Worm (Caenorhabditis elegans) whole organism, L1 larva: ENCODE results near the gene pgap-3.

Source experiments
- C16A3.4 ChIP-seq: fragments of 150-350 bp; optimal IDR thresholded peaks from 2 replicates; lab custom pipeline; 2014; ENCODE audit warnings: missing biosample characterization, missing genetic modification characterization
- C34B4.2 ChIP-seq: sonication (generic microtip); optimal IDR thresholded peaks from 2 replicates; lab custom pipeline; 2017; ENCODE audit warnings: mild to moderate bottlenecking, missing genetic modification characterization, missing compliant biosample characterization
- F16B12.6 ChIP-seq: fragments of 150-350 bp; optimal IDR thresholded peaks from 2 replicates; lab custom pipeline; 2014; ENCODE audit warnings: missing biosample characterization, missing genetic modification characterization
- Y116A8C.19 ChIP-seq: sonication (generic microtip); optimal IDR thresholded peaks from 2 replicates; lab custom pipeline; 2016; ENCODE audit warnings: missing compliant biosample characterization, missing genetic modification characterization, borderline replicate concordance
- aha-1 ChIP-seq: fragments of 150-350 bp; optimal IDR thresholded peaks from 2 replicates; lab custom pipeline; 2014; ENCODE audit warnings: missing biosample characterization, missing genetic modification characterization
- aly-2 ChIP-seq: fragments of 150-350 bp; optimal IDR thresholded peaks from 2 replicates; lab custom pipeline; 2014; ENCODE audit warnings: missing biosample characterization, missing genetic modification characterization
- ama-1 ChIP-seq: fragments of 150-350 bp; optimal IDR thresholded peaks from 2 replicates; lab custom pipeline; 2014
- blmp-1 ChIP-seq: fragments of 150-350 bp; optimal IDR thresholded peaks from 2 replicates; lab custom pipeline; 2014; ENCODE audit warnings: missing biosample characterization, missing genetic modification characterization
- ceh-8 ChIP-seq: fragments of 200-800 bp; sonication (Bioruptor generic); optimal IDR thresholded peaks from 2 replicates; lab custom pipeline; 2018; ENCODE audit warnings: mild to moderate bottlenecking, missing genetic modification characterization, moderate library complexity, missing compliant biosample characterization
- ceh-82 ChIP-seq, 3 experiments: fragments of 150-350 bp in 1 of 3; sonication (generic microtip) in 2 of 3; optimal IDR thresholded peaks; 2 replicates each; lab custom pipeline; 2014 to 2017; ENCODE audit warnings: missing biosample characterization in 3 of 3, missing genetic modification characterization in 3 of 3
- ceh-88 ChIP-seq: fragments of 200-800 bp; sonication (Bioruptor generic); IDR thresholded peaks from 2 replicates; pipeline ENCODE4 v1.3.6; 2022; ENCODE audit warnings: missing genetic modification characterization, missing compliant biosample characterization
- dsc-1 ChIP-seq: sonication (generic microtip); optimal IDR thresholded peaks from 2 replicates; lab custom pipeline; 2016; ENCODE audit warnings: mild to moderate bottlenecking, missing genetic modification characterization, missing compliant biosample characterization
- efl-1 ChIP-seq, 4 experiments: fragments of 150-350 bp; optimal IDR thresholded peaks in 3 of 4; peaks in 1 of 4; 1 replicate in 1 of 4; 2 replicates in 3 of 4; lab custom pipeline; 2014; ENCODE audit warnings: missing biosample characterization in 2 of 4, missing genetic modification characterization in 2 of 4, missing genetic modification reagents in 2 of 4
- efl-3 ChIP-seq: fragments of 200-800 bp; sonication (Bioruptor generic); optimal IDR thresholded peaks from 2 replicates; lab custom pipeline; 2018; ENCODE audit warnings: mild to moderate bottlenecking, missing genetic modification characterization, missing compliant biosample characterization
- egl-13 ChIP-seq: sonication (generic microtip); optimal IDR thresholded peaks from 2 replicates; lab custom pipeline; 2016; ENCODE audit warnings: missing genotype, missing genetic modification reagents, missing genetic modification characterization, missing compliant biosample characterization
- elt-2 ChIP-seq: sonication (generic microtip); optimal IDR thresholded peaks from 2 replicates; lab custom pipeline; 2016; ENCODE audit warnings: missing genetic modification characterization, mild to moderate bottlenecking, inconsistent platforms, missing compliant biosample characterization, missing genetic modification reagents
- fkh-10 ChIP-seq: sonication (generic microtip); optimal IDR thresholded peaks from 2 replicates; lab custom pipeline; 2017; ENCODE audit warnings: missing biosample characterization, missing genetic modification reagents, missing genetic modification characterization
- fos-1 ChIP-seq: fragments of 150-350 bp; optimal IDR thresholded peaks from 2 replicates; lab custom pipeline; 2014; ENCODE audit warnings: missing biosample characterization, missing genetic modification characterization
- grh-1 ChIP-seq: fragments of 200-800 bp; sonication (Bioruptor generic); IDR thresholded peaks from 2 replicates; pipeline ENCODE4 v1.3.6; 2022; ENCODE audit warnings: missing genetic modification reagents, missing genetic modification characterization, missing compliant biosample characterization
- hlh-4 ChIP-seq: sonication (generic microtip); optimal IDR thresholded peaks from 2 replicates; lab custom pipeline; 2016; ENCODE audit warnings: mild to moderate bottlenecking, missing genetic modification characterization, missing compliant biosample characterization
- hpl-2 ChIP-seq: fragments of 150-350 bp; optimal IDR thresholded peaks from 2 replicates; lab custom pipeline; 2014; ENCODE audit warnings: missing biosample characterization, missing genetic modification reagents, missing genetic modification characterization
- irx-1 ChIP-seq: sonication (generic microtip); optimal IDR thresholded peaks from 2 replicates; lab custom pipeline; 2016; ENCODE audit warnings: missing genetic modification characterization, missing compliant biosample characterization
- jun-1 ChIP-seq: fragments of 150-350 bp; optimal IDR thresholded peaks from 2 replicates; lab custom pipeline; 2014; ENCODE audit warnings: missing biosample characterization, missing genetic modification reagents, missing genetic modification characterization
- lin-14 ChIP-seq: fragments of 200-800 bp; sonication (Bioruptor generic); optimal IDR thresholded peaks from 2 replicates; lab custom pipeline; 2018; ENCODE audit warnings: mild to moderate bottlenecking, missing genetic modification characterization, moderate library complexity, missing compliant biosample characterization
- lin-15B ChIP-seq: fragments of 150-350 bp; sonication (generic microtip); optimal IDR thresholded peaks from 3 replicates; lab custom pipeline; 2014; ENCODE audit warnings: missing biosample characterization, missing genetic modification characterization
- lin-35 ChIP-seq, 2 experiments: fragments of 150-350 bp; optimal IDR thresholded peaks; 2 replicates each; lab custom pipeline; 2014; ENCODE audit warnings: missing biosample characterization in 2 of 2, missing genetic modification characterization in 2 of 2, missing genetic modification reagents in 2 of 2
- lin-39 ChIP-seq: fragments of 150-350 bp; optimal IDR thresholded peaks from 2 replicates; lab custom pipeline; 2014; ENCODE audit warnings: missing biosample characterization, missing genetic modification reagents, missing genetic modification characterization
- mdl-1 ChIP-seq, 2 experiments: fragments of 150-350 bp; optimal IDR thresholded peaks; 2 replicates each; lab custom pipeline; 2014 to 2017; ENCODE audit warnings: missing biosample characterization in 2 of 2, missing genetic modification characterization in 2 of 2, inconsistent platforms in 1 of 2
- mef-2 ChIP-seq: fragments of 150-350 bp; optimal IDR thresholded peaks from 2 replicates; lab custom pipeline; 2014; ENCODE audit warnings: missing biosample characterization, missing genetic modification characterization
- mep-1 ChIP-seq: fragments of 150-350 bp; optimal IDR thresholded peaks from 2 replicates; lab custom pipeline; 2014; ENCODE audit warnings: missing biosample characterization, missing genetic modification characterization
- nhr-19 ChIP-seq: fragments of 200-800 bp; sonication (Bioruptor generic); conservative IDR thresholded peaks from 2 replicates; pipeline ENCODE4 v1.3.6; 2022; ENCODE audit warnings: missing genetic modification characterization, missing compliant biosample characterization
- nhr-20 ChIP-seq: sonication (generic microtip); optimal IDR thresholded peaks from 2 replicates; lab custom pipeline; 2016; ENCODE audit warnings: mild to moderate bottlenecking, missing genetic modification characterization, missing compliant biosample characterization
- nhr-71 ChIP-seq: sonication (generic microtip); optimal IDR thresholded peaks from 2 replicates; lab custom pipeline; 2016; ENCODE audit warnings: mild to moderate bottlenecking, missing genetic modification characterization, moderate library complexity, missing compliant biosample characterization
- nhr-76 ChIP-seq: sonication (generic microtip); optimal IDR thresholded peaks from 2 replicates; lab custom pipeline; 2017; ENCODE audit warnings: missing biosample characterization, missing genetic modification characterization
- nhr-84 ChIP-seq: sonication (generic microtip); optimal IDR thresholded peaks from 2 replicates; lab custom pipeline; 2017; ENCODE audit warnings: missing biosample characterization, missing genetic modification characterization
- nhr-85 ChIP-seq: sonication (generic microtip); peaks from one replicate; lab custom pipeline; 2016; ENCODE audit warnings: missing genetic modification characterization, inconsistent platforms, missing compliant biosample characterization
- pqm-1 ChIP-seq: sonication (generic microtip); optimal IDR thresholded peaks from 3 replicates; lab custom pipeline; 2017; ENCODE audit warnings: missing biosample characterization, missing genetic modification characterization
- rnt-1 ChIP-seq: sonication (generic microtip); optimal IDR thresholded peaks from 2 replicates; lab custom pipeline; 2016; ENCODE audit warnings: mild to moderate bottlenecking, missing genetic modification characterization, moderate library complexity, missing compliant biosample characterization
- snu-23 ChIP-seq: sonication (generic microtip); optimal IDR thresholded peaks from 2 replicates; lab custom pipeline; 2016; ENCODE audit warnings: missing genetic modification characterization, missing compliant biosample characterization
- sox-4 ChIP-seq: sonication (generic microtip); optimal IDR thresholded peaks from 2 replicates; lab custom pipeline; 2016; ENCODE audit warnings: missing genetic modification characterization, missing compliant biosample characterization
- tbx-2 ChIP-seq: sonication (generic microtip); optimal IDR thresholded peaks from 2 replicates; lab custom pipeline; 2016; ENCODE audit warnings: missing genetic modification characterization, missing compliant biosample characterization
- unc-130 ChIP-seq: fragments of 150-350 bp; optimal IDR thresholded peaks from 2 replicates; lab custom pipeline; 2017; ENCODE audit warnings: missing biosample characterization, missing genetic modification characterization, inconsistent platforms
- unc-86 ChIP-seq: sonication (generic microtip); optimal IDR thresholded peaks from 2 replicates; lab custom pipeline; 2016; ENCODE audit warnings: missing genetic modification characterization, missing compliant biosample characterization
- unc-98 ChIP-seq: fragments of 200-800 bp; sonication (Bioruptor generic); IDR thresholded peaks from 2 replicates; pipeline ENCODE4 v1.3.6; 2022; ENCODE audit warnings: missing genetic modification characterization, missing compliant biosample characterization
- vab-15 ChIP-seq: sonication (generic microtip); optimal IDR thresholded peaks from 2 replicates; lab custom pipeline; 2017; ENCODE audit warnings: missing genotype, mild to moderate bottlenecking, missing genetic modification characterization, missing compliant biosample characterization
- zip-4 ChIP-seq: fragments of 200-800 bp; sonication (Bioruptor generic); optimal IDR thresholded peaks from 2 replicates; lab custom pipeline; 2018; ENCODE audit warnings: mild to moderate bottlenecking, missing genetic modification characterization, moderate library complexity, missing compliant biosample characterization
- ztf-11 ChIP-seq, 2 experiments: sonication (generic microtip); optimal IDR thresholded peaks; 2 replicates each; lab custom pipeline; 2016 to 2017; ENCODE audit warnings: missing genetic modification characterization in 2 of 2, missing biosample characterization in 1 of 2, missing compliant biosample characterization in 1 of 2

Gene pgap-3

DNA sequence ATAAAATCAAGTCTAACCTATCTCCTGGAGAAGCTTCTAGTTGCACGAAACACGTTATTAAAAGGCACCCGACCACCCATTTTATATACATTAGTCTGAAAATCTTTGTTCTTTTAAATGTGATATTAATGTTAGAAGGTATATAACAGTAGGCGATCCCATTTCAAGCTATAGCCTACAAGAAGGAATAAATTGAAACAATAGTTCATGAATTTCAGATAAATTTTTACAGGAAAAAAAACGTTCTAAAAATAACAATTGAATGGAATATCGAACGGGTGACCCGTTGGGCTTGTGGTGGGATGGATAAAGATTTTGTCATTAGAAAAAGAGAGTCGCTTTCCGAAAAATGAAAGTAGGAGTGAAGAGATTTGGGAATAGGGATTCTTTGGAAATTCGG lies at the start of gene pgap-3:
TSS of gene pgap-3 (minus strand) at position 101 of the 400 bp plus-strand sequence.
- TF ChIP-seq lin-15B (tag; lab: Kevin White, UChicago): no peak
- no peak for TF ChIP-seq elt-2

DNA sequence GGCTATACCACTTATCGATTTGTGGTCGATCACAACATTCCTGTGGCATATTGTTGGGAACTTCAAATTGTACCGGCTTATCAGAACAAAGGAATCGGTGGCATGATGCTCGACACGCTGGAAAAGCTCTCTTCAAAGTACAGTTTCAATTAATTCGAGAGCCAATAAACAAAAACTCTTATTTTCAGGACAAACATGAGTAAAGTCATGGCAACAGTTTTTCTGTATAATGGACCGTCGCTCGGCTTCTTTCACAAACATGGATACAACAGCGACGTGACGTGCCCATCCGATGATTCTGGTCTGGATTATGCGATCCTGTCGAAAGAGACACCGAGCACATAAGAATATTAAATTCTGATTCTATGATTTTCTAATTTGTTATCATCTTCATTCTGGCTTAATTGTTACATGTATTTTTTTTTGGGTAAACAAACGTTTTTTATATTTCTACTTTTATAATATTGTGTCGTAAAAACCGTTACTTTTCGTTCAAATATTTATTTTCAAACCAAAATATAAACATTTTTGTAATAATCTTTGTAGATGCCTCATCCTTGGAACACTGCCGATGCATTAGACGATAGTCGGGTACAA lies 48.9 kb upstream of the pgap-3 start, which contains the start of gene smut-1:
TSS of gene smut-1 (plus strand) at position 547 of the 597 bp plus-strand sequence.
- TF ChIP-seq nhr-19 (GFP tag; lab: Robert Waterston, UW) (no peak), unc-130 (tag; lab: Kevin White, UChicago) (no peak), efl-1 (optimal IDR thresholded peaks at IDR 0.05; lab: Kevin White, UChicago) (no peak), efl-1 (GFP tag; optimal IDR thresholded peaks at IDR 0.05 in 1 of 2; lab: Kevin White, UChicago) (peak in 1 of 2 experiments; percentile 91), mdl-1 (tag; optimal IDR thresholded peaks at IDR 0.05; lab: Kevin White, UChicago) (no peak), ztf-11 (tag; optimal IDR thresholded peaks at IDR 0.05; lab: Kevin White, UChicago) (no peak)

DNA sequence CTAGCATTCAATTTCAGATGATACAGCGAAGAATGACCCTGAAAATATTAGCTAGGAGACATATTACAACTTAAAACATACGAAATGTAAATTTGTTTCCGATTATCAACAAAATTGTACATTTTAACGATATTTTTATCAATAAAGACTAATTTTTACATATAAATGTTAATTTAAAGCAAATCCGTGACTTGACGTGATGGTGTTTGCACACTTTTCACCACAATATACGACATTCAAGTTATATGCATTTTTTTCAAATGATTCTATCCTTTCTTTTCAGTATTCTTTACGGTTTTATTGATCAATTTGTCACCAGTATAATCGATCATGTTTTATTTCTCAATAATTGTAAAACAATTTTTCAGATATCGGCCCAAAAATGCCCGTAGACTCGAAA lies 48.1 kb upstream of the pgap-3 start, which contains the start of gene Y38A10A.7:
TSS of gene Y38A10A.7 (plus strand) at position 369 of the 400 bp plus-strand sequence.
- no peak for TF ChIP-seq sox-4 (tag; lab: Kevin White, UChicago)
- no peak for TF ChIP-seq vab-15 (tag; lab: Kevin White, UChicago)
- peak; percentile 11; the same call in 1 of the 2 replicates for TF ChIP-seq nhr-19 (GFP tag; lab: Robert Waterston, UW)
- TF ChIP-seq nhr-84 (tag; lab: Kevin White, UChicago): no peak
- TF ChIP-seq lin-39 (tag; lab: Kevin White, UChicago): no peak
- TF ChIP-seq ceh-82 (tag; optimal IDR thresholded peaks at IDR 0.05; lab: Kevin White, UChicago): no peak
- TF ChIP-seq dsc-1: peak; percentile 30
- peak; percentile 5 for TF ChIP-seq elt-2
- no peak for TF ChIP-seq grh-1 (GFP tag; lab: Robert Waterston, UW)
- TF ChIP-seq ceh-8: no peak
- TF ChIP-seq aly-2 (tag; lab: Kevin White, UChicago): no peak
- no peak for TF ChIP-seq unc-98
- TF ChIP-seq ztf-11 (tag; optimal IDR thresholded peaks at IDR 0.05; lab: Kevin White, UChicago): no peak
- peak; percentile 38 for TF ChIP-seq snu-23 (GFP tag; lab: Kevin White, UChicago)
- peak; percentile 40 to 57 for TF ChIP-seq lin-35 (GFP tag; optimal IDR thresholded peaks at IDR 0.05; lab: Kevin White, UChicago)
- no peak for TF ChIP-seq C16A3.4 (tag; lab: Kevin White, UChicago)
- TF ChIP-seq nhr-20: peak; percentile 29
- no peak for TF ChIP-seq irx-1 (tag; lab: Kevin White, UChicago)
- TF ChIP-seq Y116A8C.19 (tag; lab: Kevin White, UChicago): no peak
- no peak for TF ChIP-seq zip-4
- peak; percentile 49 to 60 for TF ChIP-seq efl-1 (optimal IDR thresholded peaks at IDR 0.05; lab: Kevin White, UChicago)
- TF ChIP-seq efl-1 (GFP tag; optimal IDR thresholded peaks at IDR 0.05 in 1 of 2; lab: Kevin White, UChicago): peak; percentile 41 to 63
- TF ChIP-seq nhr-85 (tag; lab: Kevin White, UChicago): peak; percentile 43
- no peak for TF ChIP-seq efl-3
- TF ChIP-seq fos-1 (tag; lab: Kevin White, UChicago): peak; percentile 15
- TF ChIP-seq jun-1 (tag; lab: Kevin White, UChicago): no peak
- TF ChIP-seq C34B4.2 (tag; lab: Kevin White, UChicago): no peak
- TF ChIP-seq rnt-1 (tag; lab: Kevin White, UChicago): no peak
- TF ChIP-seq hpl-2 (GFP tag; lab: Kevin White, UChicago): no peak
- no peak for TF ChIP-seq aha-1
- TF ChIP-seq unc-130 (tag; lab: Kevin White, UChicago): no peak
- TF ChIP-seq nhr-71 (tag; lab: Kevin White, UChicago): peak; percentile 22
- TF ChIP-seq F16B12.6 (tag; lab: Kevin White, UChicago): peak; percentile 89
- TF ChIP-seq fkh-10 (GFP tag; lab: Kevin White, UChicago): no peak
- TF ChIP-seq lin-14 (GFP tag; lab: Kevin White, UChicago): peak; percentile 17
- peak; percentile 1 for TF ChIP-seq blmp-1 (tag; lab: Kevin White, UChicago)
- no peak for TF ChIP-seq nhr-76
- no peak for TF ChIP-seq mdl-1 (tag; optimal IDR thresholded peaks at IDR 0.05; lab: Kevin White, UChicago)
- TF ChIP-seq pqm-1 (tag; lab: Kevin White, UChicago): no peak
- TF ChIP-seq ceh-88 (GFP tag; lab: Robert Waterston, UW): no peak
- peak; percentile 9 for TF ChIP-seq egl-13 (tag; lab: Kevin White, UChicago)
- peak; percentile 10 for TF ChIP-seq tbx-2
- TF ChIP-seq mep-1 (tag; lab: Kevin White, UChicago): peak; percentile 67
- TF ChIP-seq mef-2 (tag; lab: Kevin White, UChicago): no peak
- no peak for TF ChIP-seq unc-86 (tag; lab: Kevin White, UChicago)
- no peak for TF ChIP-seq hlh-4 (tag; lab: Kevin White, UChicago)
- no peak for TF ChIP-seq ama-1 (lab: Kevin White, UChicago)
